Worm (Caenorhabditis elegans): ENCODE results near the gene F58D2.4.

ce11 chrIV:13193239-13193638 is 4.4 kb upstream of the F58D2.4 start, which contains the start of gene F58D2.5:
- TF ChIP-seq lin-15B (tag; optimal IDR thresholded peaks at IDR 0.05) (no peak), nhr-12 (tag; optimal IDR thresholded peaks at IDR 0.05) (no peak), daf-12 (tag; optimal IDR thresholded peaks at IDR 0.05) (no peak)

Measured in whole organism, L3 larva.